Fruit fly (Drosophila melanogaster) whole organism, embryonic: ENCODE results near the gene Oscillin.

Experiments
- Adf1 ChIP-seq: fragments of 200-800 bp; sonication (Bioruptor generic); IDR thresholded peaks from 2 replicates; pipeline ENCODE4 v1.3.6; 2022; ENCODE audit warnings: missing biosample characterization, missing genetic modification characterization
- Atf-2 ChIP-seq: fragments of 200-800 bp; sonication (Bioruptor generic); optimal IDR thresholded peaks from 2 replicates; lab custom pipeline; 2016; ENCODE audit warnings: missing biosample characterization, missing genetic modification characterization
- CG11504 ChIP-seq: fragments of 200-800 bp; sonication (Bioruptor generic); optimal IDR thresholded peaks from 3 replicates; lab custom pipeline; 2019; ENCODE audit warnings: missing biosample characterization, mild to moderate bottlenecking, missing genetic modification characterization, moderate library complexity
- CG1529 ChIP-seq: fragments of 200-800 bp; sonication (Bioruptor generic); optimal IDR thresholded peaks from 3 replicates; lab custom pipeline; 2018; ENCODE audit warnings: missing biosample characterization, missing genetic modification characterization
- CG16813 ChIP-seq: fragments of 200-800 bp; sonication (Bioruptor generic); IDR thresholded peaks from 3 replicates; pipeline ENCODE4 v1.3.6; 2022; ENCODE audit warnings: missing biosample characterization, missing genetic modification characterization; ENCODE audit not compliant: partially characterized antibody
- CG17612 ChIP-seq: fragments of 200-800 bp; sonication (Bioruptor generic); IDR thresholded peaks from 2 replicates; pipeline ENCODE4 v1.3.6; 2022; ENCODE audit warnings: missing biosample characterization, missing genetic modification characterization
- CG2129 ChIP-seq: fragments of 200-800 bp; sonication (Bioruptor generic); IDR thresholded peaks from 2 replicates; pipeline ENCODE4 v1.3.6; 2022; ENCODE audit warnings: missing biosample characterization, missing genetic modification characterization; ENCODE audit not compliant: partially characterized antibody
- CG32772 ChIP-seq: fragments of 200-800 bp; sonication (Bioruptor generic); IDR thresholded peaks from 2 replicates; pipeline ENCODE4 v1.3.6; 2022; ENCODE audit warnings: missing biosample characterization, missing genetic modification characterization
- CG4404 ChIP-seq: fragments of 200-800 bp; sonication (Bioruptor generic); IDR thresholded peaks from 2 replicates; pipeline ENCODE4 v1.3.6; 2022; ENCODE audit warnings: missing biosample characterization, missing genetic modification characterization
- CG8765 ChIP-seq: fragments of 200-800 bp; sonication (Bioruptor generic); IDR thresholded peaks from 2 replicates; pipeline ENCODE4 v1.3.6; 2022; ENCODE audit warnings: missing biosample characterization, missing genetic modification characterization
- CHES-1-like ChIP-seq: fragments of 200-800 bp; sonication (Bioruptor generic); optimal IDR thresholded peaks from 2 replicates; lab custom pipeline; 2016; ENCODE audit warnings: missing biosample characterization, missing genetic modification characterization
- Dbx ChIP-seq: fragments of 200-800 bp; sonication (Bioruptor generic); IDR thresholded peaks from 3 replicates; pipeline ENCODE4 v1.3.6; 2022; ENCODE audit warnings: missing biosample characterization, missing genetic modification characterization
- Dref ChIP-seq: fragments of 200-800 bp; sonication (Bioruptor generic); IDR thresholded peaks from 2 replicates; pipeline ENCODE4 v1.3.6; 2022; ENCODE audit warnings: missing biosample characterization, missing genetic modification characterization
- Drgx ChIP-seq: fragments of 200-800 bp; sonication (Bioruptor generic); IDR thresholded peaks from 2 replicates; pipeline ENCODE4 v1.3.6; 2022; ENCODE audit warnings: missing biosample characterization, missing genetic modification characterization
- Ets65A ChIP-seq: fragments of 200-800 bp; sonication (Bioruptor generic); peaks from one replicate; lab custom pipeline; 2016; ENCODE audit warnings: missing biosample characterization, missing genetic modification characterization
- Fer1 ChIP-seq: fragments of 200-800 bp; sonication (Bioruptor generic); optimal IDR thresholded peaks from 2 replicates; lab custom pipeline; 2017; ENCODE audit warnings: missing biosample characterization, mild to moderate bottlenecking, missing genetic modification characterization
- Gsc ChIP-seq: fragments of 200-800 bp; sonication (Bioruptor generic); IDR thresholded peaks from 2 replicates; pipeline ENCODE4 v1.3.6; 2022; ENCODE audit warnings: missing biosample characterization, missing genetic modification characterization
- Gug ChIP-seq: fragments of 200-800 bp; sonication (Bioruptor generic); IDR thresholded peaks from 4 replicates; pipeline ENCODE4 v1.3.6; 2022; ENCODE audit warnings: missing biosample characterization, missing genetic modification characterization
- Hr3 ChIP-seq: fragments of 200-800 bp; sonication (Bioruptor generic); optimal IDR thresholded peaks from 3 replicates; lab custom pipeline; 2016; ENCODE audit warnings: missing biosample characterization, missing genetic modification characterization
- NK7.1 ChIP-seq: fragments of 200-800 bp; sonication (Bioruptor generic); optimal IDR thresholded peaks from 3 replicates; lab custom pipeline; 2016; ENCODE audit warnings: missing biosample characterization, missing genetic modification characterization
- Pdp1 ChIP-seq, 2 experiments: fragments of 200-800 bp; sonication (Bioruptor generic); optimal IDR thresholded peaks; 3 replicates each; lab custom pipeline; 2016; ENCODE audit warnings: missing biosample characterization in 2 of 2, missing genetic modification characterization in 2 of 2, mild to moderate bottlenecking in 1 of 2, moderate library complexity in 1 of 2
- Scr ChIP-seq: fragments of 200-800 bp; sonication (Bioruptor generic); IDR thresholded peaks from 2 replicates; pipeline ENCODE4 v1.3.6; 2022; ENCODE audit warnings: missing biosample characterization, missing genetic modification characterization; ENCODE audit not compliant: partially characterized antibody
- Sox100B ChIP-seq: fragments of 200-800 bp; sonication (Bioruptor generic); optimal IDR thresholded peaks from 3 replicates; lab custom pipeline; 2018; ENCODE audit warnings: missing biosample characterization, mild to moderate bottlenecking, missing genetic modification characterization
- Usf ChIP-seq: fragments of 200-800 bp; sonication (Bioruptor generic); optimal IDR thresholded peaks from 2 replicates; lab custom pipeline; 2017; ENCODE audit warnings: missing genotype, missing biosample characterization, missing genetic modification characterization
- cas ChIP-seq: fragments of 200-800 bp; sonication (Bioruptor generic); IDR thresholded peaks from 2 replicates; pipeline ENCODE4 v1.3.6; 2022; ENCODE audit warnings: missing biosample characterization, missing genetic modification characterization
- dimm ChIP-seq: fragments of 200-800 bp; sonication (Bioruptor generic); IDR thresholded peaks from 2 replicates; pipeline ENCODE4 v1.3.6; 2022; ENCODE audit warnings: missing biosample characterization, missing genetic modification characterization
- dmrt11E ChIP-seq: fragments of 200-800 bp; sonication (Bioruptor generic); optimal IDR thresholded peaks from 3 replicates; lab custom pipeline; 2018; ENCODE audit warnings: missing biosample characterization, mild to moderate bottlenecking, missing genetic modification characterization, moderate library complexity
- ewg ChIP-seq: fragments of 200-800 bp; sonication (Bioruptor generic); optimal IDR thresholded peaks from 3 replicates; lab custom pipeline; 2017; ENCODE audit warnings: mild to moderate bottlenecking, missing biosample characterization, missing genetic modification reagents, missing genetic modification characterization
- inv ChIP-seq: fragments of 200-800 bp; sonication (Bioruptor generic); IDR thresholded peaks from 2 replicates; pipeline ENCODE4 v1.3.6; 2022; ENCODE audit warnings: missing biosample characterization, missing genetic modification characterization; ENCODE audit not compliant: partially characterized antibody
- psq ChIP-seq: fragments of 200-800 bp; sonication (Bioruptor generic); optimal IDR thresholded peaks from 2 replicates; lab custom pipeline; 2017; ENCODE audit warnings: missing biosample characterization, missing genetic modification characterization
- scrt ChIP-seq: fragments of 200-800 bp; sonication (Bioruptor generic); optimal IDR thresholded peaks from 2 replicates; lab custom pipeline; 2018; ENCODE audit warnings: missing biosample characterization, mild to moderate bottlenecking, missing genetic modification characterization, moderate library complexity
- sens ChIP-seq: fragments of 200-800 bp; sonication (Bioruptor generic); peaks from one replicate; lab custom pipeline; 2016; ENCODE audit warnings: missing biosample characterization, missing genetic modification characterization
- tll ChIP-seq, 2 experiments: fragments of 200-800 bp in 1 of 2; fragments of >200 bp in 1 of 2; sonication (Bioruptor generic) in 1 of 2; optimal IDR thresholded peaks; 2 replicates each; lab custom pipeline; 2017 to 2019; ENCODE audit warnings: missing biosample characterization in 2 of 2, missing genetic modification characterization in 2 of 2, mild to moderate bottlenecking in 1 of 2, moderate library complexity in 1 of 2

The Oscillin gene

dm6 chr2L:5581016-5581415, 34.1 kb downstream of the Oscillin start, which contains the start of gene CG14011:
Gene CG14011 (minus strand): TSS chr2L:5581116.
- TF ChIP-seq psq (GFP tag; lab: Kevin White, UChicago) (no peak), Usf (GFP tag; lab: Kevin White, UChicago) (no peak), CG16813 (no peak), Hr3 (GFP tag; lab: Kevin White, UChicago) (no peak), scrt (no peak), dimm (no peak), Gsc (GFP tag; lab: Robert Waterston, UW) (no peak), NK7.1 (GFP tag; lab: Kevin White, UChicago) (no peak), Drgx (no peak), Scr (GFP tag; lab: Robert Waterston, UW) (no peak), Pdp1 (GFP tag; optimal IDR thresholded peaks at IDR 0.05; lab: Kevin White, UChicago) (no peak), CG1529 (GFP tag; lab: Kevin White, UChicago) (no peak)

- TF ChIP-seq CG11504 (tag; lab: Kevin White, UChicago) = no peak
These were observed 41.4 kb downstream of the Oscillin start, which contains the start of gene CG7251 for dm6 chr2L:5588314-5588713. Gene CG7251 (minus strand): TSS chr2L:5588414.

DNA sequence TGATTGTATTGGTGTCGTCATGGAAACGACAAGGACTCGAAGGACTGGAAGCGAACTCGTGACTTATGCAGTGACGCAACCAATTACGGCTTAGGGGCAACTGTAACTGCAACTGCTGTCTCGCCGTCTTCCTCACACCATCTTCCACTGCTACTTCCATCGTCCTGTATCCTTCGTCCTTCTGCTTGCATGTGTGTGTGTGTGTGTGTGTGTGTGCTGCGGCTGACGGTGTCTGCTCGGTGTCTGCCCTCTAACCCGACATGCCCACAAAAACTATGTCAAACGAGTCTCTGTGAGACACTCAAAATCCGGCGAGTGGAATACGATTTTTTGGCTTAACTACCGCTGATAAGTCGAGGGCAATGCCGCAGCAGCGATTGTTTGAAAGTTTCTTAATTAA, 47.0 kb downstream of the Oscillin start:
- TF ChIP-seq tll (GFP tag; optimal IDR thresholded peaks at IDR 0.05; lab: Kevin White, UChicago) (no peak), Dref (GFP tag; lab: Robert Waterston, UW) (0 out of 2 replicates have a peak, but pooled peaks have one; percentile 7), Ets65A (GFP tag; lab: Kevin White, UChicago) (peak; percentile 53), cas (GFP tag; lab: Robert Waterston, UW) (no peak)

DNA sequence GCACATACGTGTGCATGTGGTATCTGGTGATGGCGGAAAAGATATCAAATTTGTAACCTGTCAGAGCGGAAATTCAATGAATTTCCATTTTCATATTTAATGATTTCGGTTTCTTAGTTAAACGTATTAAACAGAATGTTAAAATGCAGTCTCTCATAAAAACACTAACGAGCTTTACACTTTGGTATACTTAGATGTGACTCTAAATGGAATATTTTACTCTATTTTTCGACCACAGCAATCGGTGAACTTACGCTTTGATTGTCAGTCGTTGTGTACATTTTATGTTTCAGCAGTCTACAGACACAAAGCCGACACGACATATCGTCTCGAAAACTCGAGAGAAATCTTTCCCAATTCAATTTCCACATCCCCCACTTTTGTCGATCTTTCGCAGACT, 49.6 kb downstream of the Oscillin start, which contains the start of gene CG18266:
Gene CG18266 (plus strand): TSS at position 301 of the 400 bp plus-strand sequence.
- TF ChIP-seq sens (GFP tag; lab: Kevin White, UChicago) (no peak), CG8765 (GFP tag; lab: Robert Waterston, UW) (no peak), CG1529 (GFP tag; lab: Kevin White, UChicago) (no peak), Sox100B (GFP tag; lab: Kevin White, UChicago) (no peak), CHES-1-like (no peak), tll (GFP tag; optimal IDR thresholded peaks at IDR 0.05; lab: Kevin White, UChicago) (no peak), NK7.1 (GFP tag; lab: Kevin White, UChicago) (no peak), Adf1 (GFP tag; lab: Robert Waterston, UW) (no peak), Gug (GFP tag; lab: Robert Waterston, UW) (no peak), CG32772 (GFP tag; lab: Robert Waterston, UW) (no peak), Dbx (GFP tag; lab: Robert Waterston, UW) (no peak), CG17612 (GFP tag; lab: Robert Waterston, UW) (no peak), ewg (GFP tag; lab: Kevin White, UChicago) (no peak), CG2129 (GFP tag; lab: Robert Waterston, UW) (no peak), Atf-2 (GFP tag; lab: Kevin White, UChicago) (no peak), dmrt11E (tag; lab: Kevin White, UChicago) (no peak), inv (no peak), CG4404 (GFP tag; lab: Robert Waterston, UW) (no peak), Fer1 (GFP tag; lab: Kevin White, UChicago) (no peak)
